Worm (Caenorhabditis elegans) whole organism, L4 larva: ENCODE data around the gene Y25C1A.8.

ENCODE experiments used
- mep-1 ChIP-seq: fragments of 150-350 bp; sonication (generic microtip); optimal IDR thresholded peaks from 3 replicates; lab custom pipeline; 2014; ENCODE audit warnings: missing biosample characterization, missing genetic modification characterization
- nhr-76 ChIP-seq: fragments of 150-350 bp; optimal IDR thresholded peaks from 2 replicates; lab custom pipeline; 2014; ENCODE audit warnings: missing biosample characterization, missing genetic modification characterization

ce11 chrII:3096060-3096459 lies 19.3 kb upstream of the Y25C1A.8 start, which contains the start of gene srg-23:
- TF ChIP-seq mep-1 (tag; lab: Kevin White, UChicago) = no peak
- no peak for TF ChIP-seq nhr-76 (tag; lab: Kevin White, UChicago)
